Fruit fly (Drosophila melanogaster): ENCODE data around the gene CG31371.

CG31371 gene

dm6 chr3R:30531989-30532653 lies 28.8 kb upstream of the CG31371 start, which contains the start of gene tmod (continued):
- TF ChIP-seq Gug (GFP tag; IDR thresholded peaks at IDR 0.05) = no peak
- TF ChIP-seq ara (GFP tag; IDR thresholded peaks at IDR 0.05) = no peak
- no peak for TF ChIP-seq dan (GFP tag; IDR thresholded peaks at IDR 0.05)
- TF ChIP-seq Taf1 (GFP tag; IDR thresholded peaks at IDR 0.05) = no peak
- no peak for TF ChIP-seq Lpt (GFP tag; optimal IDR thresholded peaks at IDR 0.05)
- no peak for TF ChIP-seq CG4617 (GFP tag; optimal IDR thresholded peaks at IDR 0.05; ENCODE audit: borderline replicate concordance)
- no peak for TF ChIP-seq pan (optimal IDR thresholded peaks at IDR 0.05)
- no peak for TF ChIP-seq pan (GFP tag; optimal IDR thresholded peaks at IDR 0.05 in 1 of 2, IDR thresholded peaks at IDR 0.05 in 1 of 2)
- TF ChIP-seq Dip3 (GFP tag; optimal IDR thresholded peaks at IDR 0.05) = no peak
- peak; percentile 21 for TF ChIP-seq CG5180 (GFP tag; optimal IDR thresholded peaks at IDR 0.05)
- no peak for TF ChIP-seq Hsf (GFP tag; optimal IDR thresholded peaks at IDR 0.05)
- TF ChIP-seq crc (GFP tag; optimal IDR thresholded peaks at IDR 0.05) = no peak
- no peak for TF ChIP-seq unc-4 (GFP tag; IDR thresholded peaks at IDR 0.05; ENCODE audit: partially characterized antibody)
- peak; percentile 66; the same call in 2 of the 3 replicates for TF ChIP-seq ken (GFP tag; IDR thresholded peaks at IDR 0.05)
- peak; percentile 36 for TF ChIP-seq CG9727 (GFP tag; optimal IDR thresholded peaks at IDR 0.05)
- peak; percentile 28 for TF ChIP-seq CG12769 (tag; optimal IDR thresholded peaks at IDR 0.05)
- no peak for TF ChIP-seq NK7.1 (GFP tag; optimal IDR thresholded peaks at IDR 0.05)
- 0 out of 4 replicates have a peak, but pooled peaks have one; percentile 64 for TF ChIP-seq chinmo (GFP tag; IDR thresholded peaks at IDR 0.05; ENCODE audit: partially characterized antibody)
- peak; percentile 57 for TF ChIP-seq CG34224 (GFP tag; IDR thresholded peaks at IDR 0.05; ENCODE audit: partially characterized antibody)
- TF ChIP-seq oc (tag; optimal IDR thresholded peaks at IDR 0.05) = no peak
- peak; percentile 71 for TF ChIP-seq row (GFP tag; IDR thresholded peaks at IDR 0.05)
- TF ChIP-seq Rx (GFP tag; IDR thresholded peaks at IDR 0.05) = peak; percentile 37; the same call in 1 of the 2 replicates
- TF ChIP-seq klu (GFP tag; IDR thresholded peaks at IDR 0.05) = no peak
- TF ChIP-seq H2.0 (GFP tag; IDR thresholded peaks at IDR 0.05) = 0 out of 2 replicates have a peak, but pooled peaks have one; percentile 39
- no peak for TF ChIP-seq CG2889 (GFP tag; IDR thresholded peaks at IDR 0.05)
- TF ChIP-seq bab2 (GFP tag; optimal IDR thresholded peaks at IDR 0.05) = no peak
- peak; percentile 72 for TF ChIP-seq nmo (GFP tag; optimal IDR thresholded peaks at IDR 0.05)
- TF ChIP-seq ham (GFP tag; IDR thresholded peaks at IDR 0.05) = no peak
- TF ChIP-seq kay (GFP tag; optimal IDR thresholded peaks at IDR 0.05) = no peak
- TF ChIP-seq ewg (GFP tag; optimal IDR thresholded peaks at IDR 0.05) = peak; percentile 45
- TF ChIP-seq sr (GFP tag; IDR thresholded peaks at IDR 0.05) = peak; percentile 36; the same call in 1 of the 3 replicates
- no peak for TF ChIP-seq CG15479 (GFP tag; optimal IDR thresholded peaks at IDR 0.05)
- no peak for TF ChIP-seq psq (GFP tag; optimal IDR thresholded peaks at IDR 0.05)
- TF ChIP-seq mld (GFP tag; IDR thresholded peaks at IDR 0.05; ENCODE audit: partially characterized antibody) = no peak
- TF ChIP-seq CG10654 (GFP tag; optimal IDR thresholded peaks at IDR 0.05) = peak; percentile 25
- no peak for TF ChIP-seq Mad (GFP tag; optimal IDR thresholded peaks at IDR 0.05)
- TF ChIP-seq ssp (GFP tag; IDR thresholded peaks at IDR 0.05) = no peak
- no peak for TF ChIP-seq CG7357 (GFP tag; IDR thresholded peaks at IDR 0.05)
- TF ChIP-seq cato (GFP tag; optimal IDR thresholded peaks at IDR 0.05; ENCODE audit: borderline replicate concordance) = peak; percentile 9
- TF ChIP-seq CG18476 (GFP tag; optimal IDR thresholded peaks at IDR 0.05) = peak; percentile 45
- TF ChIP-seq Jarid2 (GFP tag; optimal IDR thresholded peaks at IDR 0.05) = peak; percentile 12
- peak; percentile 82 for TF ChIP-seq Adf1 (GFP tag; IDR thresholded peaks at IDR 0.05)
- peak; percentile 43 for TF ChIP-seq CG4820 (GFP tag; optimal IDR thresholded peaks at IDR 0.05)
- peak; percentile 12 for TF ChIP-seq CG6854 (GFP tag; optimal IDR thresholded peaks at IDR 0.05)
- TF ChIP-seq repo (GFP tag; optimal IDR thresholded peaks at IDR 0.05) = no peak
- TF ChIP-seq lola (GFP tag; optimal IDR thresholded peaks at IDR 0.05) = peak in 1 of 3 experiments; percentile 49
- TF ChIP-seq z (GFP tag; IDR thresholded peaks at IDR 0.05) = no peak
- no peak; the same call in none of the 2 replicates for TF ChIP-seq Atf6 (GFP tag; IDR thresholded peaks at IDR 0.05)
- peak; percentile 5 for TF ChIP-seq CG1602 (GFP tag; optimal IDR thresholded peaks at IDR 0.05)
- no peak; the same call in 1 of the 2 replicates for TF ChIP-seq CG17328 (GFP tag; IDR thresholded peaks at IDR 0.05)

Measured in whole organism, embryonic.